Fruit fly (Drosophila melanogaster) whole organism, adult: Measurements from ENCODE around the gene Klp3A.

Experiments
- CG11617 ChIP-seq: fragments of 200-800 bp; sonication (Bioruptor generic); optimal IDR thresholded peaks from 2 replicates; lab custom pipeline; 2017; ENCODE audit warnings: mild to moderate bottlenecking, missing biosample characterization, missing genetic modification reagents, missing genetic modification characterization
- CG12768 ChIP-seq: fragments of 200-800 bp; sonication (Bioruptor generic); optimal IDR thresholded peaks from 2 replicates; lab custom pipeline; 2017; ENCODE audit warnings: missing biosample characterization, missing genetic modification characterization, mild to moderate bottlenecking, moderate library complexity, missing genetic modification reagents
- CG14711 ChIP-seq: fragments of 200-800 bp; sonication (Bioruptor generic); optimal IDR thresholded peaks from 2 replicates; lab custom pipeline; 2018; ENCODE audit warnings: missing biosample characterization, mild to moderate bottlenecking, missing genetic modification characterization, moderate library complexity
- CG1620 ChIP-seq: fragments of 200-800 bp; sonication (Bioruptor generic); optimal IDR thresholded peaks from 2 replicates; lab custom pipeline; 2016; ENCODE audit warnings: missing biosample characterization, missing genetic modification characterization
- CG33017 ChIP-seq: fragments of 200-800 bp; sonication (Bioruptor generic); optimal IDR thresholded peaks from 2 replicates; lab custom pipeline; 2018; ENCODE audit warnings: missing biosample characterization, mild to moderate bottlenecking, missing genetic modification characterization, moderate library complexity
- CG5204 ChIP-seq: fragments of 200-800 bp; sonication (Bioruptor generic); optimal IDR thresholded peaks from 2 replicates; lab custom pipeline; 2016; ENCODE audit warnings: missing biosample characterization, missing genetic modification characterization
- CG7045 ChIP-seq: fragments of 200-800 bp; sonication (Bioruptor generic); optimal IDR thresholded peaks from 2 replicates; lab custom pipeline; 2017; ENCODE audit warnings: missing biosample characterization, mild to moderate bottlenecking, missing genetic modification characterization
- CG7101 ChIP-seq: fragments of 200-800 bp; sonication (Bioruptor generic); optimal IDR thresholded peaks from 2 replicates; lab custom pipeline; 2018; ENCODE audit warnings: missing biosample characterization, mild to moderate bottlenecking, missing genetic modification characterization, moderate library complexity
- Clk ChIP-seq: fragments of 200-800 bp; sonication (Bioruptor generic); optimal IDR thresholded peaks from 2 replicates; lab custom pipeline; 2017; ENCODE audit warnings: missing biosample characterization, missing genetic modification characterization
- Crg-1 ChIP-seq: fragments of 200-800 bp; sonication (Bioruptor generic); optimal IDR thresholded peaks from 2 replicates; lab custom pipeline; 2016; ENCODE audit warnings: missing biosample characterization, missing genetic modification characterization
- Hr96 ChIP-seq: fragments of 200-800 bp; sonication (Bioruptor generic); optimal IDR thresholded peaks from 2 replicates; lab custom pipeline; 2016; ENCODE audit warnings: missing biosample characterization, missing genetic modification characterization
- Mnt ChIP-seq: fragments of 200-800 bp; sonication (Bioruptor generic); optimal IDR thresholded peaks from 2 replicates; lab custom pipeline; 2016; ENCODE audit warnings: missing biosample characterization, mild to moderate bottlenecking, missing genetic modification characterization
- bab1 ChIP-seq: fragments of 200-800 bp; sonication (Bioruptor generic); optimal IDR thresholded peaks from 3 replicates; lab custom pipeline; 2019; ENCODE audit warnings: missing biosample characterization, mild to moderate bottlenecking, missing genetic modification characterization, moderate library complexity
- cic ChIP-seq: fragments of 200-800 bp; sonication (Bioruptor generic); optimal IDR thresholded peaks from 2 replicates; lab custom pipeline; 2017; ENCODE audit warnings: missing biosample characterization, mild to moderate bottlenecking, missing genetic modification characterization, moderate library complexity
- cnc ChIP-seq, 2 experiments: fragments of >200 bp; optimal IDR thresholded peaks; 2 replicates each; lab custom pipeline; 2017
- kay ChIP-seq: fragments of 200-800 bp; sonication (Bioruptor generic); peaks from one replicate; lab custom pipeline; 2016; ENCODE audit warnings: missing biosample characterization, missing genetic modification characterization, borderline replicate concordance
- ovo ChIP-seq: fragments of 200-800 bp; sonication (Bioruptor generic); optimal IDR thresholded peaks from 2 replicates; lab custom pipeline; 2016; ENCODE audit warnings: missing biosample characterization, missing genetic modification characterization
- pad ChIP-seq: fragments of 200-800 bp; sonication (Bioruptor generic); optimal IDR thresholded peaks from 3 replicates; lab custom pipeline; 2017; ENCODE audit warnings: missing biosample characterization, missing genetic modification characterization, mild to moderate bottlenecking, moderate library complexity, missing genetic modification reagents
- tj ChIP-seq: fragments of 200-800 bp; sonication (Bioruptor generic); optimal IDR thresholded peaks from 3 replicates; lab custom pipeline; 2017; ENCODE audit warnings: missing biosample characterization, mild to moderate bottlenecking, missing genetic modification characterization, moderate library complexity
- toe ChIP-seq: fragments of 200-800 bp; sonication (Bioruptor generic); optimal IDR thresholded peaks from 2 replicates; lab custom pipeline; 2016; ENCODE audit warnings: missing biosample characterization, missing genetic modification characterization

Gene Klp3A

dm6 chrX:2603851-2604505 lies at the start of gene Klp3A, which contains the start of gene Zw10:
Gene Klp3A (minus strand): TSS chrX:2604052.
Gene Zw10 (plus strand): TSS chrX:2604197.
- TF ChIP-seq cnc (optimal IDR thresholded peaks at IDR 0.05; lab: Kevin White, UChicago) (no peak), cic (no peak), Clk (GFP tag; lab: Kevin White, UChicago) (no peak), CG14711 (tag; lab: Kevin White, UChicago) (peak; percentile 16), Crg-1 (no peak), CG11617 (GFP tag; lab: Kevin White, UChicago) (no peak), Hr96 (no peak), Mnt (GFP tag; lab: Kevin White, UChicago) (peak; percentile 36), CG7101 (peak; percentile 31), toe (GFP tag; lab: Kevin White, UChicago) (no peak), CG12768 (GFP tag; lab: Kevin White, UChicago) (no peak), tj (GFP tag; lab: Kevin White, UChicago) (peak; percentile 93), pad (no peak), ovo (no peak), kay (no peak), bab1 (GFP tag; lab: Kevin White, UChicago) (peak; percentile 71), CG1620 (GFP tag; lab: Kevin White, UChicago) (peak; percentile 12), CG5204 (GFP tag; lab: Kevin White, UChicago) (no peak), CG33017 (tag; lab: Kevin White, UChicago) (no peak), CG7045 (GFP tag; lab: Kevin White, UChicago) (no peak)

- TF ChIP-seq ovo = no peak
- TF ChIP-seq kay = peak; percentile 74
- peak; percentile 12 for TF ChIP-seq cic
Observed at dm6 chrX:2652124-2652923, 48.5 kb upstream of the Klp3A start.

DNA sequence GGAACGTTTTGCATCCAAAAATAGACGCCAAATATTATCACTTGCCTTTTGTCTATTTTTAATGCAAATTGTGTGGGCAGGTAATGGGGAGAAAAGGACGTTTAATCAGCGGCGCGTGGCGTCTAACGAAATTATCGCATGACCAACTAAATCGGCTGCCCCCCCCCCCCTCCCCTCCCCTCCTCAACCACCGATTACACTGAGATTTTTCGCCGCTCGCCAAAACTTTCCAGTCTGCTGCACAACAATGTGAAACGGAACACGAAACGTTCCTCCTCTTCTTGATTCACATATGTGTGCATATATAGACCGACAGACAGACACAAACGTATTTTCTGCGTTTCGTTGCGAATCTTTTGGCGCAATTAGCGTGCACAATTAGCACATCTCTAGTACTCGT lies 47.3 kb upstream of the Klp3A start:
- TF ChIP-seq Mnt (GFP tag; lab: Kevin White, UChicago) (no peak), pad (no peak), cnc (optimal IDR thresholded peaks at IDR 0.05; lab: Kevin White, UChicago) (no peak), CG14711 (tag; lab: Kevin White, UChicago) (no peak), kay (no peak), bab1 (GFP tag; lab: Kevin White, UChicago) (no peak), CG1620 (GFP tag; lab: Kevin White, UChicago) (no peak), Crg-1 (no peak), CG5204 (GFP tag; lab: Kevin White, UChicago) (no peak), toe (GFP tag; lab: Kevin White, UChicago) (no peak), CG33017 (tag; lab: Kevin White, UChicago) (no peak), CG7045 (GFP tag; lab: Kevin White, UChicago) (no peak), ovo (no peak), CG11617 (GFP tag; lab: Kevin White, UChicago) (no peak), Clk (GFP tag; lab: Kevin White, UChicago) (no peak), Hr96 (no peak), tj (GFP tag; lab: Kevin White, UChicago) (no peak), CG12768 (GFP tag; lab: Kevin White, UChicago) (no peak)

DNA sequence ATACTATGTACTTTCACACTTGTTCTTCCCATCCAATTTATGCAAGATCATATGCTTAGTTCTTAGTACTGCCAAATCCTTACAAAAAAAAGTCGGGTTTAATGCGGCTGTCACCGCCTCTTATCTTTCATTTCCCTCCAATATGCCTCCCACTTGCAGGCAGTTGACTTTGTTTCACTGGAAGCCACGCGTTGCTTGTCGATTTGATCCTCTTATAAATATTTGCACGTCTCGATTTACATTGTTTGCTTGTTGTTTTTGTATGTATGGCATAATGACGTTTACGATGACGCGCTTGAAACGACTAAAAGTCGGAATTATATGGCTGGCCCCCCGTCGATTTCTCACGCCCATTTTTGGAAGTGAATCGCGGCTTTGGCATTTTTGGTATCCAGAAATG lies 45.1 kb upstream of the Klp3A start:
- no peak for TF ChIP-seq Hr96
- peak; percentile 74 for TF ChIP-seq kay

DNA sequence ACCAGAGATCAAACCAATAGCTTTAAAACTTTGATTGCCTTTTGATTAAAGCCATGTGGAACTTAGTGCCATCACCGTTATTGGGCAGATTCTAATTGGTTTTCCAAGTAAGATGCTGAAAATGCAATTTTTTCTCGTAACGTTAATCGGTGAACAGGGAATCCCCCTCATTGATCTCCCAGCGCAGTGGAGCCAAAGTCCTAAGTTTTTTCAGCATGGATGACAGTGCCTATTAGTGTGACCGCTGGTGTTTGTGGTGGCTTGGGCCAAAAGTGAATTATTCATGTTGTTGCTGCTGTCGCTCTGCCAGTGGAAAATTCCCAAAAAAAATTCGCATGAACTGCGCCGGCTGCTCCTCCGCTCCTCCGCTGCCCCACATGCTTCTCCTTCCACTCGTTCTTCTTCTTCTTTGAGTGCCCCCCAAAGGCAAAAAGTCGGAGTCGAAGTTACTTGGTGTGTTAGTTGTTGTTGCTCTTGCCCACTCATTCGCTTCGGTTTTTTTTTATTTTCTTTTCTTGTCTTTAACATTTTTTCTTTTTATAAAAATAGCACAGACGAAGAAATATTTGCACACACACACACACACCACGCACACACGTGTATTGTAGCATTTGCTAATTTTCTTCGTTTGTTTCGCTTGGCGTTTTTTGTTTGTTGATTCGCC lies 44.2 kb upstream of the Klp3A start:
- TF ChIP-seq ovo = no peak
- no peak for TF ChIP-seq bab1 (GFP tag; lab: Kevin White, UChicago)
- no peak for TF ChIP-seq CG7101

DNA sequence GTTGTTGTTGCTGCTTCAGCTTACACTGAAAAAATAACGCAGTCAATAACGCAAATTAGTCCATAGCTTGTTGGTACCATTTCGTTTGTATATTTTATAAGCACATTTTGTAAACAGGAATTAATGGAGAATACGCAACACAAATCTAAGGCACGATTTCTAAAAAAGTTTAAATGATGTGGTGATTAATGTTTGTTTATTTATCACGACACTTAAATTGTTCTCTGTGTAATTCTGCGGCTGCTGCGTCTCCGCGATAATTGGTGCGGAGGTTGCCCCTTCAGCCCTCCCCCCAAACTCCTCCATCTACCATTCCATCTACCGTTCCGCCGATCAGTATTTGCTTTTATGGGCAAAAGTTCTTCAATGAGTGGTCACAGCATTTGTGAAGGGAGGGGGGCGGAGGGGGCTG lies 43.6 kb upstream of the Klp3A start:
- TF ChIP-seq kay (peak; percentile 34), Hr96 (no peak)

DNA sequence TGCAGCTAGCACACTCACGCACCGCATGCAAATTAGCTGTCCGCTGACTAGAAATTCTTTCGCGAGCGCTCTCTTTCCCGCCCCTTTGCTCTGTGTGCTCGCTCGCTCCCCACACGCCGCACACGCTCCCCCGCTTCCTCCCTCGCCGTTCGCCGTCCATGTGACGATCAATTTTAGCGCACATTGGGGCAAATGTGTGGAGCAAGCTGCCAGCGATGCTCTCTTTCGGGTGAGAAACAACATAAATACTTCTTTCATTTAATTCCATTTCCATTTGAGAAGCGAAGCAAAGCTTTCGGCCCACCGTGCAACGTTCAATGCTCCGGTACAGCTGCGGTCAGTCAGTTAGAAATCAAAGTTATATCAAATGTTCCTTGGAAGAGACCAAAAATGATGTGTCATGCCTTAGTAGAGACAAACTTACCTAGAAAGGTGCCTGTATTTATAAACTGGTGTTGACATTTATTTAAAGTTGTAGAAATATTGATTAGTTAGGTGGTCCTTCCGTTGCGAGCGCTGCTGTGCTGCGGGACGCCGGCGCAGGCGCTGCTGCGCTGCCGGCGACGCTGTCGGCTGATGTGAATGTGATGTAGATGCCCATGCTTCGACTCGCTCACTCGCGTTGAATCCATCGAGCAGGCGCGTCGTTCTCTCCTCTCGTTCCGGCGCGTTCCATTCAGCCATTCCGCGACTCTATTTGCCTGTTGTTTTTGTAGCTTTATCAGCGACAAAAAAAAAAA lies 42.3 kb upstream of the Klp3A start:
- peak; percentile 88 for TF ChIP-seq CG14711 (tag; lab: Kevin White, UChicago)
- TF ChIP-seq CG33017 (tag; lab: Kevin White, UChicago) = peak; percentile 88
- TF ChIP-seq cnc (optimal IDR thresholded peaks at IDR 0.05; lab: Kevin White, UChicago) = no peak
- TF ChIP-seq CG5204 (GFP tag; lab: Kevin White, UChicago) = peak; percentile 89
- peak; percentile 84 for TF ChIP-seq CG1620 (GFP tag; lab: Kevin White, UChicago)
- TF ChIP-seq CG7101 = peak; percentile 94
- peak; percentile 46 for TF ChIP-seq ovo
- peak; percentile 93 for TF ChIP-seq Hr96
- peak; percentile 95 for TF ChIP-seq bab1 (GFP tag; lab: Kevin White, UChicago)
- TF ChIP-seq kay = peak; percentile 56
- peak; percentile 85 for TF ChIP-seq CG12768 (GFP tag; lab: Kevin White, UChicago)
- TF ChIP-seq CG11617 (GFP tag; lab: Kevin White, UChicago) = peak; percentile 95
- TF ChIP-seq pad = peak; percentile 83
- peak; percentile 93 for TF ChIP-seq CG7045 (GFP tag; lab: Kevin White, UChicago)
- TF ChIP-seq toe (GFP tag; lab: Kevin White, UChicago) = peak; percentile 49
- peak; percentile 83 for TF ChIP-seq tj (GFP tag; lab: Kevin White, UChicago)
- TF ChIP-seq Mnt (GFP tag; lab: Kevin White, UChicago) = peak; percentile 84
- TF ChIP-seq Crg-1 = peak; percentile 66
- TF ChIP-seq cic = peak; percentile 69
- peak; percentile 77 for TF ChIP-seq Clk (GFP tag; lab: Kevin White, UChicago)
